Fruit fly (Drosophila melanogaster) whole organism, wandering third instar larva: Measurements from ENCODE around the gene SelG.

Source experiments
- Abd-B ChIP-seq: fragments of >200 bp; optimal IDR thresholded peaks from 2 replicates; lab custom pipeline; 2017; ENCODE audit warnings: missing biosample characterization, missing genetic modification characterization
- CG32264 ChIP-seq: fragments of 200-800 bp; sonication (Bioruptor generic); optimal IDR thresholded peaks from 2 replicates; lab custom pipeline; 2016; ENCODE audit warnings: missing biosample characterization, missing genetic modification characterization
- CG9705 ChIP-seq: fragments of 200-800 bp; sonication (Bioruptor generic); optimal IDR thresholded peaks from 2 replicates; lab custom pipeline; 2018; ENCODE audit warnings: missing biosample characterization, mild to moderate bottlenecking, missing genetic modification characterization
- CrebA ChIP-seq: fragments of 200-800 bp; sonication (Bioruptor generic); optimal IDR thresholded peaks from 2 replicates; lab custom pipeline; 2016; ENCODE audit warnings: missing biosample characterization, mild to moderate bottlenecking, missing genetic modification characterization, borderline replicate concordance
- Dfd ChIP-seq: fragments of >200 bp; optimal IDR thresholded peaks from 2 replicates; lab custom pipeline; 2017; ENCODE audit warnings: missing biosample characterization, missing genetic modification characterization
- Dif ChIP-seq: fragments of 200-275, 200-300 bp; sonication (Bioruptor generic); optimal IDR thresholded peaks from 2 replicates; lab custom pipeline; 2018; ENCODE audit warnings: missing biosample characterization, missing genetic modification characterization; ENCODE audit not compliant: partially characterized antibody
- GATAd ChIP-seq: sonication (Bioruptor generic); optimal IDR thresholded peaks from 2 replicates; lab custom pipeline; 2016; ENCODE audit warnings: missing biosample characterization, missing genetic modification characterization
- HLH106 ChIP-seq: fragments of 200-800 bp; optimal IDR thresholded peaks from 3 replicates; lab custom pipeline; 2019; ENCODE audit warnings: missing biosample characterization, mild to moderate bottlenecking, missing genetic modification characterization, moderate library complexity
- Hnf4 ChIP-seq: fragments of 200-800 bp; sonication (Bioruptor generic); optimal IDR thresholded peaks from 2 replicates; lab custom pipeline; 2016; ENCODE audit warnings: missing biosample characterization, mild to moderate bottlenecking, missing genetic modification characterization
- Hr78 ChIP-seq: fragments of >200 bp; optimal IDR thresholded peaks from 2 replicates; lab custom pipeline; 2017; ENCODE audit warnings: missing biosample characterization, missing genetic modification characterization
- Hr83 ChIP-seq: fragments of 200-300 bp; sonication (Bioruptor generic); optimal IDR thresholded peaks from 2 replicates; lab custom pipeline; 2016; ENCODE audit warnings: missing biosample characterization, mild to moderate bottlenecking, missing genetic modification characterization, moderate library complexity; ENCODE audit not compliant: poor library complexity, severe bottlenecking
- Jra ChIP-seq: sonication (Bioruptor generic); optimal IDR thresholded peaks from 2 replicates; lab custom pipeline; 2016; ENCODE audit warnings: missing biosample characterization, missing genetic modification characterization
- Mio ChIP-seq: sonication (Bioruptor generic); optimal IDR thresholded peaks from 2 replicates; lab custom pipeline; 2016; ENCODE audit warnings: missing biosample characterization, missing genetic modification characterization
- Myc ChIP-seq: fragments of >200 bp; optimal IDR thresholded peaks from 2 replicates; lab custom pipeline; 2017
- OdsH ChIP-seq: fragments of 200-800 bp; sonication (Bioruptor generic); optimal IDR thresholded peaks from 2 replicates; lab custom pipeline; 2016; ENCODE audit warnings: missing biosample characterization, mild to moderate bottlenecking, missing genetic modification characterization
- Rel ChIP-seq, 2 experiments: fragments of 200-800 bp; sonication (Bioruptor generic) in 1 of 2; optimal IDR thresholded peaks; 2 replicates in 1 of 2; 3 replicates in 1 of 2; lab custom pipeline; 2016 to 2019; ENCODE audit warnings: mild to moderate bottlenecking in 2 of 2, missing biosample characterization in 2 of 2, missing genetic modification characterization in 2 of 2, moderate library complexity in 1 of 2
- Sp1 ChIP-seq: fragments of 200-800 bp; sonication (Bioruptor generic); optimal IDR thresholded peaks from 3 replicates; lab custom pipeline; 2019; ENCODE audit warnings: missing biosample characterization, mild to moderate bottlenecking, missing genetic modification characterization, moderate library complexity
- Vsx2 ChIP-seq: fragments of 200-300, 225-300 bp; sonication (Bioruptor generic); optimal IDR thresholded peaks from 2 replicates; lab custom pipeline; 2018; ENCODE audit warnings: missing biosample characterization, missing genetic modification characterization; ENCODE audit not compliant: partially characterized antibody
- br ChIP-seq: fragments of 200-800 bp; sonication (Bioruptor generic); optimal IDR thresholded peaks from 2 replicates; lab custom pipeline; 2016; ENCODE audit warnings: missing biosample characterization, missing genetic modification characterization
- brk ChIP-seq: fragments of 200-800 bp; sonication (Bioruptor generic); optimal IDR thresholded peaks from 2 replicates; lab custom pipeline; 2016; ENCODE audit warnings: missing biosample characterization, mild to moderate bottlenecking, missing genetic modification characterization
- dl ChIP-seq, 2 experiments: fragments of 175-275, 200-275 bp in 1 of 2; fragments of 200-275 bp in 1 of 2; sonication (Bioruptor generic); optimal IDR thresholded peaks; lab custom pipeline; 2018; ENCODE audit warnings: mild to moderate bottlenecking in 2 of 2, missing biosample characterization in 2 of 2, missing genetic modification characterization in 2 of 2, moderate library complexity in 2 of 2; ENCODE audit not compliant: partially characterized antibody in 2 of 2, insufficient read depth in 1 of 2
- dmrt93B ChIP-seq: fragments of 200-800 bp; sonication (Bioruptor generic); optimal IDR thresholded peaks from 2 replicates; lab custom pipeline; 2018; ENCODE audit warnings: missing biosample characterization, mild to moderate bottlenecking, missing genetic modification characterization
- dsf ChIP-seq: sonication (Bioruptor generic); optimal IDR thresholded peaks from 2 replicates; lab custom pipeline; 2016; ENCODE audit warnings: missing biosample characterization, missing genetic modification characterization, borderline replicate concordance
- ey ChIP-seq: fragments of 200-800 bp; sonication (Bioruptor generic); optimal IDR thresholded peaks from 2 replicates; lab custom pipeline; 2016; ENCODE audit warnings: missing biosample characterization, missing genetic modification characterization
- foxo ChIP-seq, 2 experiments: fragments of 200-800 bp; sonication (Bioruptor generic); optimal IDR thresholded peaks; 2 replicates in 1 of 2; 3 replicates in 1 of 2; lab custom pipeline; 2016 to 2017; ENCODE audit warnings: missing biosample characterization in 2 of 2, missing genetic modification characterization in 2 of 2
- fru ChIP-seq: fragments of 200-800 bp; sonication (Bioruptor generic); optimal IDR thresholded peaks from 3 replicates; lab custom pipeline; 2016; ENCODE audit warnings: missing biosample characterization, mild to moderate bottlenecking, missing genetic modification characterization
- h ChIP-seq: fragments of 200-800 bp; sonication (Bioruptor generic); optimal IDR thresholded peaks from 3 replicates; lab custom pipeline; 2016; ENCODE audit warnings: missing biosample characterization, mild to moderate bottlenecking, missing genetic modification characterization
- jim ChIP-seq: fragments of 175-275, 200-325 bp; sonication (Bioruptor generic); optimal IDR thresholded peaks from 2 replicates; lab custom pipeline; 2016; ENCODE audit warnings: missing biosample characterization, mild to moderate bottlenecking, missing genetic modification characterization
- lola ChIP-seq: fragments of >200 bp; optimal IDR thresholded peaks from 2 replicates; lab custom pipeline; 2017; ENCODE audit warnings: missing biosample characterization, missing genetic modification characterization
- pan ChIP-seq: fragments of >200 bp; optimal IDR thresholded peaks from 2 replicates; lab custom pipeline; 2017
- psq ChIP-seq: fragments of 200-800 bp; sonication (Bioruptor generic); optimal IDR thresholded peaks from 3 replicates; lab custom pipeline; 2017; ENCODE audit warnings: missing biosample characterization, mild to moderate bottlenecking, missing genetic modification characterization, moderate library complexity
- rgr ChIP-seq: fragments of 200-800 bp; sonication (Bioruptor generic); optimal IDR thresholded peaks from 3 replicates; lab custom pipeline; 2016; ENCODE audit warnings: missing biosample characterization, mild to moderate bottlenecking, missing genetic modification characterization
- sage ChIP-seq: fragments of 200-800 bp; sonication (Bioruptor generic); optimal IDR thresholded peaks from 2 replicates; lab custom pipeline; 2016; ENCODE audit warnings: missing biosample characterization, mild to moderate bottlenecking, missing genetic modification characterization
- sv ChIP-seq: fragments of 200-800 bp; sonication (Bioruptor generic); optimal IDR thresholded peaks from 3 replicates; lab custom pipeline; 2016; ENCODE audit warnings: missing biosample characterization, missing genetic modification characterization
- tai ChIP-seq: sonication (Bioruptor generic); optimal IDR thresholded peaks from 2 replicates; lab custom pipeline; 2016; ENCODE audit warnings: missing biosample characterization, missing genetic modification characterization
- usp ChIP-seq: fragments of >200 bp; optimal IDR thresholded peaks from 2 replicates; lab custom pipeline; 2017; ENCODE audit warnings: missing biosample characterization, missing genetic modification characterization
- woc ChIP-seq: sonication (Bioruptor generic); optimal IDR thresholded peaks from 2 replicates; lab custom pipeline; 2016; ENCODE audit warnings: missing biosample characterization, mild to moderate bottlenecking, missing genetic modification characterization

Gene SelG

dm6 chrX:11922650-11923237, 35.7 kb downstream of the SelG start:
- TF ChIP-seq Hr78 (GFP tag; lab: Kevin White, UChicago) (no peak), h (no peak), fru (GFP tag; lab: Kevin White, UChicago) (no peak), GATAd (GFP tag; lab: Kevin White, UChicago) (no peak), Jra (GFP tag; lab: Kevin White, UChicago) (no peak), dmrt93B (no peak), Hr83 (GFP tag; lab: Kevin White, UChicago) (no peak), dl (GFP tag; optimal IDR thresholded peaks at IDR 0.05; lab: Kevin White, UChicago; ENCODE audit: insufficient read depth in 1 of 2, partially characterized antibody in 2 of 2) (no peak), pan (lab: Kevin White, UChicago) (no peak), Vsx2 (no peak), OdsH (GFP tag; lab: Kevin White, UChicago) (no peak), CG9705 (GFP tag; lab: Kevin White, UChicago) (no peak), Dif (GFP tag; lab: Kevin White, UChicago) (no peak), lola (GFP tag; lab: Kevin White, UChicago) (no peak), Abd-B (GFP tag; lab: Kevin White, UChicago) (no peak), rgr (GFP tag; lab: Kevin White, UChicago) (no peak), Rel (GFP tag; optimal IDR thresholded peaks at IDR 0.05; lab: Kevin White, UChicago) (no peak), Rel (tag; optimal IDR thresholded peaks at IDR 0.05; lab: Kevin White, UChicago) (peak; percentile 94), Hnf4 (GFP tag; lab: Kevin White, UChicago) (peak; percentile 2), usp (no peak), CG32264 (GFP tag; lab: Kevin White, UChicago) (no peak), sage (peak; percentile 17), sv (GFP tag; lab: Kevin White, UChicago) (no peak)

DNA sequence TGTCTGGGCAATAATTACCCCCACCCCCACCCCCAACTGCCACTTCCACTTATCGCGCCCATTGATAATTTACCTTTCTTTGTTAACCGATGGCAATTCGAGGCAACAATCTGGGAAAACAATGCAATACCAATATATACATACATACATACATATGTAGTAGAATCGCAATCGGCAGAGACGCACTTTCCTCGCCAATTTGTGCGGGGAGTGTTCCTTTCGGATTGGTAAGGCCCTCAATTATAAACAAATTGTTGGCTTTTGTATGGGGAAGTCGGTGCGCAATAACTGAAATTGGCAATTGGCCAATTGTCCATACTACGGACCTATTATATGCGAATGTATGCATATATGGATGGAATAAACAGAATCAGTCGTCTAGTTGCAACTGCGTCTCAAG, 36.6 kb downstream of the SelG start:
- TF ChIP-seq Myc (lab: Kevin White, UChicago) (no peak), woc (no peak), GATAd (GFP tag; lab: Kevin White, UChicago) (no peak), Jra (GFP tag; lab: Kevin White, UChicago) (no peak), Rel (GFP tag; optimal IDR thresholded peaks at IDR 0.05; lab: Kevin White, UChicago) (no peak), Rel (tag; optimal IDR thresholded peaks at IDR 0.05; lab: Kevin White, UChicago) (peak; percentile 25), psq (no peak)

DNA sequence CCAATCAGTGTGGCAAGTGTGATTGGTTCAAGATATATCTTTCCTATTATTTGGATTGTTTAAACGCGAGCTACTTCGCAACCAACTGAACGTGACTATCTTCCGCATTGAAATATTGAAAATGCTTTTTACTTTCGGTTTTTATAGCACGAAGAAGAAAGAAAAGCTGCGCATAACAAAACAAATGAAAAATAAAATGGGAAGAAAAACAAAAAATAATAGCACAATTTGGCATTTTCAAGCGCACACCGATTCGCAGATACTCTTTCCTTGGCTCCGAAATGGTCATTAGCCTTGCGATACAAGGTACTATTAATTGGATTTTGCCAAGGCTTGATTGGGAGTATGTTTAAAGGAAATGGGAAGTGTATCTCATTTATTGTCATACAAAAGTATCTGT, 37.5 kb downstream of the SelG start, which contains the start of gene Sclp:
TSS of gene Sclp (minus strand) at position 101 of the 400 bp plus-strand sequence.
- TF ChIP-seq foxo (GFP tag; optimal IDR thresholded peaks at IDR 0.05; lab: Kevin White, UChicago) (no peak), CrebA (GFP tag; lab: Kevin White, UChicago) (no peak), Hr78 (GFP tag; lab: Kevin White, UChicago) (no peak), Mio (GFP tag; lab: Kevin White, UChicago) (no peak), Sp1 (GFP tag; lab: Kevin White, UChicago) (peak; percentile 10), h (no peak), dl (GFP tag; optimal IDR thresholded peaks at IDR 0.05; lab: Kevin White, UChicago; ENCODE audit: insufficient read depth in 1 of 2, partially characterized antibody in 2 of 2) (no peak), Hnf4 (GFP tag; lab: Kevin White, UChicago) (no peak), HLH106 (peak; percentile 34), Rel (GFP tag; optimal IDR thresholded peaks at IDR 0.05; lab: Kevin White, UChicago) (no peak), Rel (tag; optimal IDR thresholded peaks at IDR 0.05; lab: Kevin White, UChicago) (peak; percentile 1), br (GFP tag; lab: Kevin White, UChicago) (no peak)
- TF ChIP-seq, all 38 proteins: peak for 3

dm6 chrX:11925213-11925612, 38.1 kb downstream of the SelG start:
- TF ChIP-seq sv (GFP tag; lab: Kevin White, UChicago): no peak
- TF ChIP-seq CG9705 (GFP tag; lab: Kevin White, UChicago): peak; percentile 30
- peak in 1 of 2 experiments; percentile 67 for TF ChIP-seq foxo (GFP tag; optimal IDR thresholded peaks at IDR 0.05; lab: Kevin White, UChicago)
- TF ChIP-seq Abd-B (GFP tag; lab: Kevin White, UChicago): no peak
- TF ChIP-seq dmrt93B: peak; percentile 47
- TF ChIP-seq br (GFP tag; lab: Kevin White, UChicago): peak; percentile 19
- TF ChIP-seq GATAd (GFP tag; lab: Kevin White, UChicago): no peak
- TF ChIP-seq usp: no peak
- no peak for TF ChIP-seq lola (GFP tag; lab: Kevin White, UChicago)
- no peak for TF ChIP-seq jim (GFP tag; lab: Kevin White, UChicago)
- peak; percentile 75 for TF ChIP-seq Sp1 (GFP tag; lab: Kevin White, UChicago)
- TF ChIP-seq pan (lab: Kevin White, UChicago): no peak
- TF ChIP-seq HLH106: peak; percentile 88
- peak; percentile 29 for TF ChIP-seq psq
- TF ChIP-seq fru (GFP tag; lab: Kevin White, UChicago): peak; percentile 55
- peak; percentile 68 for TF ChIP-seq brk (GFP tag; lab: Kevin White, UChicago)
- no peak for TF ChIP-seq Dfd (GFP tag; lab: Kevin White, UChicago)
- no peak for TF ChIP-seq dsf (GFP tag; lab: Kevin White, UChicago)
- no peak for TF ChIP-seq Myc (lab: Kevin White, UChicago)
- no peak for TF ChIP-seq CrebA (GFP tag; lab: Kevin White, UChicago)
- TF ChIP-seq woc: peak; percentile 23
- peak; percentile 68 for TF ChIP-seq rgr (GFP tag; lab: Kevin White, UChicago)
- TF ChIP-seq Jra (GFP tag; lab: Kevin White, UChicago): no peak
- TF ChIP-seq Hr78 (GFP tag; lab: Kevin White, UChicago): no peak
- TF ChIP-seq CG32264 (GFP tag; lab: Kevin White, UChicago): peak; percentile 42
- no peak for TF ChIP-seq Rel (GFP tag; optimal IDR thresholded peaks at IDR 0.05; lab: Kevin White, UChicago)
- peak; percentile 56 for TF ChIP-seq Rel (tag; optimal IDR thresholded peaks at IDR 0.05; lab: Kevin White, UChicago)
- peak; percentile 80 for TF ChIP-seq h
- TF ChIP-seq Hr83 (GFP tag; lab: Kevin White, UChicago): peak; percentile 2
- TF ChIP-seq OdsH (GFP tag; lab: Kevin White, UChicago): peak; percentile 57
- TF ChIP-seq tai (GFP tag; lab: Kevin White, UChicago): no peak
- peak; percentile 69 for TF ChIP-seq ey (GFP tag; lab: Kevin White, UChicago)
